Fruit fly (Drosophila melanogaster) whole organism, embryonic: ENCODE measurements around the gene mtTFB2.

ENCODE experiments used
- Atf-2 ChIP-seq: fragments of 200-800 bp; sonication (Bioruptor generic); optimal IDR thresholded peaks from 2 replicates; lab custom pipeline; 2016; ENCODE audit warnings: missing biosample characterization, missing genetic modification characterization
- Awh ChIP-seq: fragments of 200-800 bp; sonication (Bioruptor generic); IDR thresholded peaks from 2 replicates; pipeline ENCODE4, ENCODE4 v1.3.6; 2022; ENCODE audit warnings: missing biosample characterization, missing genetic modification characterization
- B-H2 ChIP-seq: fragments of 200-800 bp; sonication (Bioruptor generic); optimal IDR thresholded peaks from 2 replicates; lab custom pipeline; 2018; ENCODE audit warnings: missing biosample characterization, mild to moderate bottlenecking, missing genetic modification characterization
- CG10431 ChIP-seq: fragments of 200-800 bp; sonication (Bioruptor generic); optimal IDR thresholded peaks from 3 replicates; lab custom pipeline; 2018; ENCODE audit warnings: missing biosample characterization, mild to moderate bottlenecking, missing genetic modification characterization
- CG10654 ChIP-seq: fragments of 200-800 bp; sonication (Bioruptor generic); optimal IDR thresholded peaks from 2 replicates; lab custom pipeline; 2016; ENCODE audit warnings: missing biosample characterization, missing genetic modification characterization
- CG10979 ChIP-seq: fragments of 200-800 bp; sonication (Bioruptor generic); optimal IDR thresholded peaks from 2 replicates; lab custom pipeline; 2018; ENCODE audit warnings: missing biosample characterization, mild to moderate bottlenecking, missing genetic modification characterization, moderate library complexity
- CG14050 ChIP-seq: fragments of 200-800 bp; sonication (Bioruptor generic); IDR thresholded peaks from 3 replicates; pipeline ENCODE4 v1.3.6; 2022; ENCODE audit warnings: missing biosample characterization, missing genetic modification characterization
- CG1602 ChIP-seq: fragments of 200-800 bp; sonication (Bioruptor generic); optimal IDR thresholded peaks from 3 replicates; lab custom pipeline; 2016; ENCODE audit warnings: missing biosample characterization, missing genetic modification characterization
- CG1603 ChIP-seq: fragments of 200-800 bp; sonication (Bioruptor generic); optimal IDR thresholded peaks from 2 replicates; lab custom pipeline; 2019; ENCODE audit warnings: missing biosample characterization, mild to moderate bottlenecking, missing genetic modification characterization, moderate library complexity
- CG1647 ChIP-seq: fragments of 200-800 bp; sonication (Bioruptor generic); optimal IDR thresholded peaks from 3 replicates; lab custom pipeline; 2016; ENCODE audit warnings: missing biosample characterization, missing genetic modification characterization
- CG17328 ChIP-seq: fragments of 200-800 bp; sonication (Bioruptor generic); IDR thresholded peaks from 2 replicates; pipeline ENCODE4 v1.3.6; 2022; ENCODE audit warnings: missing biosample characterization, missing genetic modification characterization
- CG1832 ChIP-seq: fragments of 200-800 bp; sonication (Bioruptor generic); optimal IDR thresholded peaks from 2 replicates; lab custom pipeline; 2017; ENCODE audit warnings: missing biosample characterization, mild to moderate bottlenecking, missing genetic modification characterization, inconsistent platforms
- CG31441 ChIP-seq: fragments of 200-800 bp; sonication (Bioruptor generic); IDR thresholded peaks from 2 replicates; pipeline ENCODE4 v1.3.6; 2022; ENCODE audit warnings: missing biosample characterization, missing genetic modification characterization
- CG4328 ChIP-seq: fragments of 200-800 bp; sonication (Bioruptor generic); optimal IDR thresholded peaks from 3 replicates; lab custom pipeline; 2017; ENCODE audit warnings: missing biosample characterization, missing genetic modification reagents, missing genetic modification characterization
- CG5953 ChIP-seq: fragments of 200-800 bp; sonication (Bioruptor generic); IDR thresholded peaks from 2 replicates; pipeline ENCODE4 v1.3.6; 2022; ENCODE audit warnings: missing biosample characterization, missing genetic modification characterization
- CG7271 ChIP-seq: fragments of 200-800 bp; sonication (Bioruptor generic); optimal IDR thresholded peaks from 2 replicates; lab custom pipeline; 2018; ENCODE audit warnings: missing biosample characterization, mild to moderate bottlenecking, missing genetic modification characterization, moderate library complexity
- CG8388 ChIP-seq: fragments of 200-800 bp; sonication (Bioruptor generic); optimal IDR thresholded peaks from 2 replicates; lab custom pipeline; 2019; ENCODE audit warnings: missing biosample characterization, mild to moderate bottlenecking, missing genetic modification characterization, moderate library complexity
- Dp ChIP-seq: fragments of 200-800 bp; sonication (Bioruptor generic); optimal IDR thresholded peaks from 2 replicates; lab custom pipeline; 2018; ENCODE audit warnings: missing biosample characterization, mild to moderate bottlenecking, missing genetic modification characterization, moderate library complexity
- E2f1 ChIP-seq: fragments of 200-800 bp; sonication (Bioruptor generic); IDR thresholded peaks from 2 replicates; pipeline ENCODE4 v1.3.6; 2022; ENCODE audit warnings: missing biosample characterization, missing genetic modification characterization
- ERR ChIP-seq: fragments of 200-800 bp; sonication (Bioruptor generic); optimal IDR thresholded peaks from 2 replicates; lab custom pipeline; 2016; ENCODE audit warnings: missing biosample characterization, missing genetic modification characterization
- Ets65A ChIP-seq: fragments of 200-800 bp; sonication (Bioruptor generic); peaks from one replicate; lab custom pipeline; 2016; ENCODE audit warnings: missing biosample characterization, missing genetic modification characterization
- Ets97D ChIP-seq: fragments of 200-800 bp; sonication (Bioruptor generic); optimal IDR thresholded peaks from 3 replicates; lab custom pipeline; 2016; ENCODE audit warnings: missing biosample characterization, missing genetic modification characterization
- Fer1 ChIP-seq: fragments of 200-800 bp; sonication (Bioruptor generic); optimal IDR thresholded peaks from 2 replicates; lab custom pipeline; 2017; ENCODE audit warnings: missing biosample characterization, mild to moderate bottlenecking, missing genetic modification characterization
- Gsc ChIP-seq: fragments of 200-800 bp; sonication (Bioruptor generic); IDR thresholded peaks from 2 replicates; pipeline ENCODE4 v1.3.6; 2022; ENCODE audit warnings: missing biosample characterization, missing genetic modification characterization
- MBD-R2 ChIP-seq: fragments of 200-800 bp; sonication (Bioruptor generic); IDR thresholded peaks from 2 replicates; pipeline ENCODE4 v1.3.6; 2022; ENCODE audit warnings: missing biosample characterization, missing genetic modification characterization
- Myb ChIP-seq: fragments of 200-800 bp; sonication (Bioruptor generic); optimal IDR thresholded peaks from 2 replicates; lab custom pipeline; 2016; ENCODE audit warnings: missing biosample characterization, missing genetic modification characterization
- NFAT ChIP-seq: fragments of 200-800 bp; sonication (Bioruptor generic); IDR thresholded peaks from 2 replicates; pipeline ENCODE4 v1.3.6; 2022; ENCODE audit warnings: missing biosample characterization, missing genetic modification characterization
- Pdp1 ChIP-seq, 2 experiments: fragments of 200-800 bp; sonication (Bioruptor generic); optimal IDR thresholded peaks; 3 replicates each; lab custom pipeline; 2016; ENCODE audit warnings: missing biosample characterization in 2 of 2, missing genetic modification characterization in 2 of 2, mild to moderate bottlenecking in 1 of 2, moderate library complexity in 1 of 2
- Poxn ChIP-seq: fragments of 200-800 bp; sonication (Bioruptor generic); IDR thresholded peaks from 2 replicates; pipeline ENCODE4 v1.3.6; 2022; ENCODE audit warnings: missing biosample characterization, missing genetic modification characterization
- Side ChIP-seq: fragments of 200-800 bp; sonication (Bioruptor generic); optimal IDR thresholded peaks from 2 replicates; lab custom pipeline; 2016; ENCODE audit warnings: missing biosample characterization, missing genetic modification characterization
- Sox100B ChIP-seq: fragments of 200-800 bp; sonication (Bioruptor generic); optimal IDR thresholded peaks from 3 replicates; lab custom pipeline; 2018; ENCODE audit warnings: missing biosample characterization, mild to moderate bottlenecking, missing genetic modification characterization
- bsh ChIP-seq, 2 experiments: fragments of 200-800 bp; sonication (Bioruptor generic); optimal IDR thresholded peaks; 2 replicates each; lab custom pipeline; 2017 to 2018; ENCODE audit warnings: mild to moderate bottlenecking in 2 of 2, missing biosample characterization in 2 of 2, missing genetic modification characterization in 2 of 2, moderate library complexity in 1 of 2
- chn ChIP-seq: fragments of 200-800 bp; sonication (Bioruptor generic); optimal IDR thresholded peaks from 2 replicates; lab custom pipeline; 2016; ENCODE audit warnings: missing biosample characterization, missing genetic modification characterization
- dan ChIP-seq: fragments of 200-800 bp; sonication (Bioruptor generic); IDR thresholded peaks from 2 replicates; pipeline ENCODE4 v1.3.6; 2022; ENCODE audit warnings: missing biosample characterization, missing genetic modification characterization
- gem ChIP-seq: fragments of 200-800 bp; sonication (Bioruptor generic); optimal IDR thresholded peaks from 2 replicates; lab custom pipeline; 2019; ENCODE audit warnings: missing biosample characterization, mild to moderate bottlenecking, missing genetic modification characterization, moderate library complexity
- grau ChIP-seq: fragments of 200-800 bp; optimal IDR thresholded peaks from 3 replicates; lab custom pipeline; 2019; ENCODE audit warnings: missing biosample characterization, mild to moderate bottlenecking, missing genetic modification characterization, moderate library complexity
- gt ChIP-seq: fragments of 200-800 bp; sonication (Bioruptor generic); IDR thresholded peaks from 2 replicates; pipeline ENCODE4 v1.3.6; 2022; ENCODE audit warnings: missing biosample characterization, missing genetic modification characterization
- lbe ChIP-seq: fragments of 200-800 bp; sonication (Bioruptor generic); optimal IDR thresholded peaks from 2 replicates; lab custom pipeline; 2016; ENCODE audit warnings: missing biosample characterization, mild to moderate bottlenecking, missing genetic modification characterization
- nom ChIP-seq: fragments of 200-800 bp; sonication (Bioruptor generic); optimal IDR thresholded peaks from 2 replicates; lab custom pipeline; 2017; ENCODE audit warnings: missing biosample characterization, missing genetic modification characterization, mild to moderate bottlenecking, moderate library complexity, missing genetic modification reagents
- odd ChIP-seq: fragments of 200-800 bp; sonication (Bioruptor generic); optimal IDR thresholded peaks from 2 replicates; lab custom pipeline; 2017; ENCODE audit warnings: missing biosample characterization, mild to moderate bottlenecking, missing genetic modification characterization
- org-1 ChIP-seq: fragments of 200-800 bp; sonication (Bioruptor generic); optimal IDR thresholded peaks from 2 replicates; lab custom pipeline; 2017; ENCODE audit warnings: missing biosample characterization, missing genetic modification characterization
- peb ChIP-seq: fragments of 200-800 bp; sonication (Bioruptor generic); IDR thresholded peaks from 2 replicates; pipeline ENCODE4 v1.3.6; 2022; ENCODE audit warnings: missing biosample characterization, missing genetic modification characterization
- phol ChIP-seq: fragments of 200-800 bp; sonication (Bioruptor generic); optimal IDR thresholded peaks from 3 replicates; lab custom pipeline; 2018; ENCODE audit warnings: missing biosample characterization, mild to moderate bottlenecking, missing genetic modification characterization, moderate library complexity
- prd ChIP-seq, 3 experiments: fragments of >200 bp in 2 of 3; fragments of 200-800 bp in 1 of 3; sonication (Bioruptor generic) in 1 of 3; optimal IDR thresholded peaks in 2 of 3; IDR thresholded peaks in 1 of 3; 2 replicates in 2 of 3; 3 replicates in 1 of 3; pipeline versions ENCODE4 v1.3.6 to Lab custom; 2017 to 2022; ENCODE audit warnings: missing biosample characterization in 1 of 3, missing genetic modification characterization in 1 of 3
- repo ChIP-seq: fragments of 200-800 bp; sonication (Bioruptor generic); optimal IDR thresholded peaks from 2 replicates; lab custom pipeline; 2016; ENCODE audit warnings: missing biosample characterization, missing genetic modification characterization
- ro ChIP-seq: fragments of 200-800 bp; sonication (Bioruptor generic); IDR thresholded peaks from 2 replicates; pipeline ENCODE4 v1.3.6; 2022; ENCODE audit warnings: missing biosample characterization, missing genetic modification characterization
- sens ChIP-seq: fragments of 200-800 bp; sonication (Bioruptor generic); peaks from one replicate; lab custom pipeline; 2016; ENCODE audit warnings: missing biosample characterization, missing genetic modification characterization
- seq ChIP-seq: fragments of 200-800 bp; sonication (Bioruptor generic); IDR thresholded peaks from 2 replicates; pipeline ENCODE4 v1.3.6; 2022; ENCODE audit warnings: missing biosample characterization, missing genetic modification characterization
- sima ChIP-seq: fragments of 200-800 bp; sonication (Bioruptor generic); optimal IDR thresholded peaks from 2 replicates; lab custom pipeline; 2016; ENCODE audit warnings: missing biosample characterization, missing genetic modification characterization

The mtTFB2 gene

dm6 chr3R:10081469-10082111 is 36.2 kb downstream of the mtTFB2 start (continued):
- peak; percentile 4 for TF ChIP-seq CG1603 (tag; lab: Kevin White, UChicago)
- TF ChIP-seq Ets65A (GFP tag; lab: Kevin White, UChicago) = peak; percentile 75
- no peak for TF ChIP-seq dan (GFP tag; lab: Robert Waterston, UW)
- TF ChIP-seq gt (GFP tag; lab: Robert Waterston, UW) = no peak
- no peak for TF ChIP-seq Poxn
- no peak for TF ChIP-seq Gsc (GFP tag; lab: Robert Waterston, UW)
- peak; percentile 90 for TF ChIP-seq CG8388 (GFP tag; lab: Kevin White, UChicago)
- TF ChIP-seq Sox100B = no peak

dm6 chr3R:10082549-10083075 is 37.2 kb downstream of the mtTFB2 start:
- TF ChIP-seq sens (peak; percentile 79), repo (GFP tag; lab: Kevin White, UChicago) (no peak), CG10979 (tag; lab: Kevin White, UChicago) (peak; percentile 25), grau (tag; lab: Kevin White, UChicago) (peak; percentile 64), org-1 (no peak), Dp (GFP tag; lab: Kevin White, UChicago) (no peak), CG4328 (GFP tag; lab: Kevin White, UChicago) (no peak), CG17328 (no peak), CG31441 (GFP tag; lab: Robert Waterston, UW) (no peak), CG1832 (GFP tag; lab: Kevin White, UChicago) (peak; percentile 34), CG1647 (no peak), gem (tag; lab: Kevin White, UChicago) (peak; percentile 5), CG7271 (tag; lab: Kevin White, UChicago) (no peak), Side (GFP tag; lab: Kevin White, UChicago) (no peak), peb (GFP tag; lab: Robert Waterston, UW) (no peak), CG10654 (GFP tag; lab: Kevin White, UChicago) (no peak), Atf-2 (no peak), B-H2 (GFP tag; lab: Kevin White, UChicago) (no peak), E2f1 (no peak), Ets65A (GFP tag; lab: Kevin White, UChicago) (peak; percentile 74), Myb (no peak), odd (no peak), prd (optimal IDR thresholded peaks at IDR 0.05; lab: Kevin White, UChicago) (no peak), prd (GFP tag; IDR thresholded peaks at IDR 0.05; lab: Robert Waterston, UW) (peak; percentile 20; the same call in 1 of the 3 replicates), Pdp1 (GFP tag; optimal IDR thresholded peaks at IDR 0.05; lab: Kevin White, UChicago) (peak in 1 of 2 experiments; percentile 73), ERR (GFP tag; lab: Kevin White, UChicago) (no peak), lbe (GFP tag; lab: Kevin White, UChicago) (peak; percentile 82), ro (GFP tag; lab: Robert Waterston, UW) (no peak), CG1603 (tag; lab: Kevin White, UChicago) (peak; percentile 3), MBD-R2 (no peak), CG14050 (no peak), bsh (GFP tag; optimal IDR thresholded peaks at IDR 0.05; lab: Kevin White, UChicago) (peak; percentile 21 to 83), sima (GFP tag; lab: Kevin White, UChicago) (no peak), NFAT (no peak), seq (GFP tag; lab: Robert Waterston, UW) (no peak), CG1602 (GFP tag; lab: Kevin White, UChicago) (no peak), Awh (GFP tag; lab: Robert Waterston, UW) (no peak), CG10431 (GFP tag; lab: Kevin White, UChicago) (no peak), chn (GFP tag; lab: Kevin White, UChicago) (no peak), CG5953 (GFP tag; lab: Robert Waterston, UW) (no peak), nom (GFP tag; lab: Kevin White, UChicago) (peak; percentile 85), phol (tag; lab: Kevin White, UChicago) (peak; percentile 2), Ets97D (GFP tag; lab: Kevin White, UChicago) (no peak), Fer1 (GFP tag; lab: Kevin White, UChicago) (no peak)
